Worm (Caenorhabditis elegans) whole organism, L4/young adult: ENCODE measurements around the gene col-160.

Source experiments
- dao-5 ChIP-seq: sonication (generic microtip); optimal IDR thresholded peaks from 2 replicates; lab custom pipeline; 2016; ENCODE audit warnings: missing genotype, missing genetic modification characterization, moderate library complexity, missing compliant biosample characterization
- him-1 ChIP-seq: sonication (generic microtip); optimal IDR thresholded peaks from 2 replicates; lab custom pipeline; 2016; ENCODE audit warnings: missing genotype, missing genetic modification reagents, missing genetic modification characterization, missing compliant biosample characterization

DNA sequence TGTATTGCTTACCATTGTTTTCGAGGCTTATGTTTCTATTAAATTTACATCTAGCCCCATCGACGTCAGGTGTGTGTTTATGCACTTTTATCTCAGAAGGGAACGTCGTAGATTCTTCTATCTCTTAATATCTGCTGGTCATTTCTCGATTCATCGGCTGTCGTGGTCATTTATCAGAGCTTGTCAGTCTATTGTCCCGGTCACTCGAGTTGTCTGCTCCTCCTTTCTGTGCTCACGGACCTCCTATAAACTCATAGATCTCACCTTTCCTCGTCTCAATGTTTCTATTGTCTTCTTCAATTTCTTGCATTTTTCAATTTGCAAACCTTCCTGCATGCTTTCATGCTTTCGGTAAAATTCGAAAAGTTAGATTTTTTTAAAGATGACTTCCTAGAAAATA, 47.8 kb downstream of the col-160 start:
- TF ChIP-seq him-1 (tag; lab: Kevin White, UChicago) (no peak), dao-5 (tag; lab: Kevin White, UChicago) (no peak)
